Worm (Caenorhabditis elegans) whole organism, L1 larva: ENCODE data around the gene ptr-24.

Experiments
- aha-1 ChIP-seq: fragments of 150-350 bp; optimal IDR thresholded peaks from 2 replicates; lab custom pipeline; 2014; ENCODE audit warnings: missing biosample characterization, missing genetic modification characterization
- egl-27 ChIP-seq, 2 experiments: fragments of 150-350 bp in 1 of 2; sonication (generic microtip); optimal IDR thresholded peaks; 3 replicates each; lab custom pipeline; 2017 to 2018; ENCODE audit warnings: missing biosample characterization in 2 of 2, missing genetic modification characterization in 2 of 2, missing genetic modification reagents in 2 of 2
- elt-3 ChIP-seq, 6 experiments: fragments of 150-350 bp in 1 of 6; sonication (generic microtip); optimal IDR thresholded peaks; 2 replicates each; lab custom pipeline; 2017 to 2018; ENCODE audit warnings: missing biosample characterization in 6 of 6, missing genetic modification characterization in 6 of 6, inconsistent platforms in 1 of 6
- fkh-8 ChIP-seq: sonication (generic microtip); optimal IDR thresholded peaks from 2 replicates; lab custom pipeline; 2016; ENCODE audit warnings: mild to moderate bottlenecking, missing genetic modification characterization, missing compliant biosample characterization
- fos-1 ChIP-seq: fragments of 150-350 bp; optimal IDR thresholded peaks from 2 replicates; lab custom pipeline; 2014; ENCODE audit warnings: missing biosample characterization, missing genetic modification characterization
- mep-1 ChIP-seq: fragments of 150-350 bp; optimal IDR thresholded peaks from 2 replicates; lab custom pipeline; 2014; ENCODE audit warnings: missing biosample characterization, missing genetic modification characterization
- nhr-11 ChIP-seq: fragments of 150-350 bp; optimal IDR thresholded peaks from 2 replicates; lab custom pipeline; 2014; ENCODE audit warnings: missing biosample characterization, missing genetic modification characterization
- nhr-12 ChIP-seq: sonication (generic microtip); optimal IDR thresholded peaks from 2 replicates; lab custom pipeline; 2017; ENCODE audit warnings: missing biosample characterization, missing genetic modification characterization
- nhr-20 ChIP-seq: sonication (generic microtip); optimal IDR thresholded peaks from 2 replicates; lab custom pipeline; 2016; ENCODE audit warnings: mild to moderate bottlenecking, missing genetic modification characterization, missing compliant biosample characterization
- nhr-28 ChIP-seq: fragments of 150-350 bp; optimal IDR thresholded peaks from 2 replicates; lab custom pipeline; 2014; ENCODE audit warnings: missing biosample characterization, missing genetic modification characterization
- swsn-7 ChIP-seq: sonication (generic microtip); optimal IDR thresholded peaks from 2 replicates; lab custom pipeline; 2016; ENCODE audit warnings: missing genetic modification characterization, missing compliant biosample characterization
- unc-130 ChIP-seq: fragments of 150-350 bp; optimal IDR thresholded peaks from 2 replicates; lab custom pipeline; 2017; ENCODE audit warnings: missing biosample characterization, missing genetic modification characterization, inconsistent platforms
- unc-62 ChIP-seq: fragments of 150-350 bp; optimal IDR thresholded peaks from 2 replicates; lab custom pipeline; 2014; ENCODE audit warnings: missing biosample characterization, missing genetic modification reagents, missing genetic modification characterization
- zag-1 ChIP-seq: fragments of 150-350 bp; optimal IDR thresholded peaks from 2 replicates; lab custom pipeline; 2014; ENCODE audit warnings: missing biosample characterization, missing genetic modification characterization

- TF ChIP-seq fkh-8 (tag; lab: Kevin White, UChicago), result peak; percentile 60
- TF ChIP-seq mep-1 (tag; lab: Kevin White, UChicago), result no peak
- no peak for TF ChIP-seq fos-1 (tag; lab: Kevin White, UChicago)
- TF ChIP-seq nhr-11 (tag; lab: Kevin White, UChicago), result peak; percentile 29
- TF ChIP-seq unc-62 (GFP tag; lab: Kevin White, UChicago), result no peak
- TF ChIP-seq egl-27 (tag; optimal IDR thresholded peaks at IDR 0.05; lab: Kevin White, UChicago), result no peak
- TF ChIP-seq aha-1, result no peak
- no peak for TF ChIP-seq unc-130
- TF ChIP-seq swsn-7, result no peak
- no peak for TF ChIP-seq zag-1 (tag; lab: Kevin White, UChicago)
- no peak for TF ChIP-seq elt-3 (tag; optimal IDR thresholded peaks at IDR 0.05; lab: Kevin White, UChicago)
- TF ChIP-seq nhr-12 (tag; lab: Kevin White, UChicago), result no peak
- no peak for TF ChIP-seq nhr-28 (tag; lab: Kevin White, UChicago)
- TF ChIP-seq nhr-20, result no peak
Observed at ce11 chrX:13347251-13347650, 9.4 kb downstream of the ptr-24 start.
